Fruit fly (Drosophila melanogaster) whole organism, embryonic: ENCODE results near the gene CG13720.

Source experiments
- Bteb2 ChIP-seq: fragments of 200-800 bp; sonication (Bioruptor generic); optimal IDR thresholded peaks from 2 replicates; lab custom pipeline; 2016; ENCODE audit warnings: missing biosample characterization, missing genetic modification characterization
- CG11085 ChIP-seq: fragments of 200-800 bp; sonication (Bioruptor generic); IDR thresholded peaks from 2 replicates; pipeline ENCODE4 v1.3.6; 2022; ENCODE audit warnings: missing biosample characterization, missing genetic modification characterization
- CG11247 ChIP-seq: fragments of 200-800 bp; sonication (Bioruptor generic); IDR thresholded peaks from 2 replicates; pipeline ENCODE4 v1.3.6; 2022; ENCODE audit warnings: missing biosample characterization, missing genetic modification characterization
- CG11560 ChIP-seq: fragments of 200-800 bp; sonication (Bioruptor generic); IDR thresholded peaks from 3 replicates; pipeline ENCODE4 v1.3.6; 2022; ENCODE audit warnings: missing biosample characterization, missing genetic modification characterization
- CG12071 ChIP-seq: fragments of 200-800 bp; sonication (Bioruptor generic); optimal IDR thresholded peaks from 3 replicates; lab custom pipeline; 2018; ENCODE audit warnings: missing biosample characterization, mild to moderate bottlenecking, missing genetic modification characterization
- CG12104 ChIP-seq: fragments of 200-800 bp; sonication (Bioruptor generic); optimal IDR thresholded peaks from 3 replicates; lab custom pipeline; 2016; ENCODE audit warnings: missing biosample characterization, missing genetic modification characterization
- CG14441 ChIP-seq: fragments of 200-800 bp; sonication (Bioruptor generic); IDR thresholded peaks from 2 replicates; pipeline ENCODE4 v1.3.6; 2022; ENCODE audit warnings: missing biosample characterization, missing genetic modification characterization
- CG15269 ChIP-seq: fragments of 200-800 bp; sonication (Bioruptor generic); optimal IDR thresholded peaks from 2 replicates; lab custom pipeline; 2018; ENCODE audit warnings: missing biosample characterization, mild to moderate bottlenecking, missing genetic modification characterization, moderate library complexity
- CG16815 ChIP-seq: fragments of 200-800 bp; sonication (Bioruptor generic); optimal IDR thresholded peaks from 3 replicates; lab custom pipeline; 2017; ENCODE audit warnings: missing biosample characterization, mild to moderate bottlenecking, missing genetic modification characterization
- CG16863 ChIP-seq: fragments of 200-800 bp; sonication (Bioruptor generic); optimal IDR thresholded peaks from 3 replicates; lab custom pipeline; 2016; ENCODE audit warnings: missing biosample characterization, missing genetic modification characterization
- CG17385 ChIP-seq: fragments of 200-800 bp; sonication (Bioruptor generic); optimal IDR thresholded peaks from 3 replicates; lab custom pipeline; 2018; ENCODE audit warnings: missing biosample characterization, mild to moderate bottlenecking, missing genetic modification characterization
- CG17568 ChIP-seq: fragments of 200-800 bp; sonication (Bioruptor generic); optimal IDR thresholded peaks from 2 replicates; lab custom pipeline; 2018; ENCODE audit warnings: missing biosample characterization, mild to moderate bottlenecking, missing genetic modification characterization, moderate library complexity
- CG17802 ChIP-seq: fragments of 200-800 bp; sonication (Bioruptor generic); optimal IDR thresholded peaks from 2 replicates; lab custom pipeline; 2018; ENCODE audit warnings: missing biosample characterization, mild to moderate bottlenecking, missing genetic modification characterization, moderate library complexity
- CG18764 ChIP-seq: fragments of 200-800 bp; sonication (Bioruptor generic); optimal IDR thresholded peaks from 3 replicates; lab custom pipeline; 2016; ENCODE audit warnings: missing biosample characterization, missing genetic modification characterization
- CG34376 ChIP-seq: fragments of 200-800 bp; sonication (Bioruptor generic); optimal IDR thresholded peaks from 2 replicates; lab custom pipeline; 2018; ENCODE audit warnings: missing biosample characterization, mild to moderate bottlenecking, missing genetic modification characterization
- CG34422 ChIP-seq: fragments of 200-800 bp; sonication (Bioruptor generic); IDR thresholded peaks from 3 replicates; pipeline ENCODE4 v1.3.6; 2022; ENCODE audit warnings: missing biosample characterization, missing genetic modification characterization
- CG3838 ChIP-seq: fragments of 200-800 bp; sonication (Bioruptor generic); optimal IDR thresholded peaks from 3 replicates; lab custom pipeline; 2016; ENCODE audit warnings: missing biosample characterization, missing genetic modification characterization
- CG4424 ChIP-seq: fragments of 200-800 bp; sonication (Bioruptor generic); optimal IDR thresholded peaks from 3 replicates; lab custom pipeline; 2016; ENCODE audit warnings: missing biosample characterization, missing genetic modification characterization
- CG7963 ChIP-seq: fragments of 200-800 bp; sonication (Bioruptor generic); IDR thresholded peaks from 3 replicates; pipeline ENCODE4 v1.3.6; 2022; ENCODE audit warnings: missing biosample characterization, missing genetic modification characterization; ENCODE audit not compliant: partially characterized antibody
- CG9797 ChIP-seq: fragments of 200-800 bp; sonication (Bioruptor generic); optimal IDR thresholded peaks from 3 replicates; lab custom pipeline; 2018; ENCODE audit warnings: missing biosample characterization, mild to moderate bottlenecking, missing genetic modification characterization
- D ChIP-seq, 2 experiments: fragments of 200-800 bp in 1 of 2; fragments of >200 bp in 1 of 2; sonication (Bioruptor generic) in 1 of 2; optimal IDR thresholded peaks; 2 replicates in 1 of 2; 3 replicates in 1 of 2; lab custom pipeline; 2017; ENCODE audit warnings: mild to moderate bottlenecking in 1 of 2, missing biosample characterization in 1 of 2, missing genetic modification characterization in 1 of 2, missing genetic modification reagents in 1 of 2
- HLH54F ChIP-seq: fragments of 200-800 bp; sonication (Bioruptor generic); optimal IDR thresholded peaks from 3 replicates; lab custom pipeline; 2016; ENCODE audit warnings: missing biosample characterization, missing genetic modification characterization
- Hmx ChIP-seq: fragments of 200-800 bp; sonication (Bioruptor generic); optimal IDR thresholded peaks from 2 replicates; lab custom pipeline; 2016; ENCODE audit warnings: missing biosample characterization, missing genetic modification characterization
- Jarid2 ChIP-seq: fragments of 200-800 bp; sonication (Bioruptor generic); optimal IDR thresholded peaks from 3 replicates; lab custom pipeline; 2017; ENCODE audit warnings: mild to moderate bottlenecking, missing biosample characterization, missing genetic modification reagents, missing genetic modification characterization
- Kr ChIP-seq: fragments of 200-800 bp; sonication (Bioruptor generic); optimal IDR thresholded peaks from 2 replicates; lab custom pipeline; 2017; ENCODE audit warnings: missing biosample characterization, mild to moderate bottlenecking, missing genetic modification characterization
- NC2α ChIP-seq: fragments of 200-800 bp; sonication (Bioruptor generic); optimal IDR thresholded peaks from 2 replicates; lab custom pipeline; 2016; ENCODE audit warnings: missing biosample characterization, missing genetic modification characterization
- Optix ChIP-seq: fragments of 200-800 bp; sonication (Bioruptor generic); IDR thresholded peaks from 3 replicates; pipeline ENCODE4 v1.3.6; 2022; ENCODE audit warnings: missing biosample characterization, missing genetic modification characterization
- PHDP ChIP-seq: fragments of 200-800 bp; sonication (Bioruptor generic); optimal IDR thresholded peaks from 3 replicates; lab custom pipeline; 2018; ENCODE audit warnings: missing biosample characterization, mild to moderate bottlenecking, missing genetic modification characterization, moderate library complexity
- Sin3A ChIP-seq: fragments of >200 bp; optimal IDR thresholded peaks from 2 replicates; lab custom pipeline; 2018
- Six4 ChIP-seq: fragments of 200-800 bp; sonication (Bioruptor generic); optimal IDR thresholded peaks from 2 replicates; lab custom pipeline; 2016; ENCODE audit warnings: missing biosample characterization, missing genetic modification characterization
- Xrp1 ChIP-seq: fragments of 200-800 bp; sonication (Bioruptor generic); IDR thresholded peaks from 2 replicates; pipeline ENCODE4 v1.3.6; 2022; ENCODE audit warnings: missing biosample characterization, missing genetic modification characterization
- abd-A ChIP-seq: fragments of 200-800 bp; sonication (Bioruptor generic); optimal IDR thresholded peaks from 3 replicates; lab custom pipeline; 2019; ENCODE audit warnings: missing biosample characterization, mild to moderate bottlenecking, missing genetic modification characterization, moderate library complexity
- az2 ChIP-seq: fragments of 200-800 bp; sonication (Bioruptor generic); optimal IDR thresholded peaks from 3 replicates; lab custom pipeline; 2016; ENCODE audit warnings: missing biosample characterization, missing genetic modification characterization
- bcd ChIP-seq: fragments of 200-800 bp; sonication (Bioruptor generic); optimal IDR thresholded peaks from 2 replicates; lab custom pipeline; 2017; ENCODE audit warnings: missing biosample characterization, mild to moderate bottlenecking, missing genetic modification characterization
- corto ChIP-seq: fragments of 200-800 bp; sonication (Bioruptor generic); optimal IDR thresholded peaks from 2 replicates; lab custom pipeline; 2016; ENCODE audit warnings: missing biosample characterization, mild to moderate bottlenecking, missing genetic modification characterization, moderate library complexity
- ems ChIP-seq: fragments of 200-800 bp; sonication (Bioruptor generic); optimal IDR thresholded peaks from 3 replicates; lab custom pipeline; 2016; ENCODE audit warnings: missing biosample characterization, missing genetic modification characterization
- fd3F ChIP-seq: fragments of 200-800 bp; sonication (Bioruptor generic); optimal IDR thresholded peaks from 2 replicates; lab custom pipeline; 2018; ENCODE audit warnings: missing biosample characterization, mild to moderate bottlenecking, missing genetic modification characterization, moderate library complexity
- gce ChIP-seq: fragments of 200-800 bp; sonication (Bioruptor generic); IDR thresholded peaks from 3 replicates; pipeline ENCODE4 v1.3.6; 2022; ENCODE audit warnings: missing biosample characterization, missing genetic modification characterization
- gsb-n ChIP-seq: fragments of 200-800 bp; sonication (Bioruptor generic); optimal IDR thresholded peaks from 3 replicates; lab custom pipeline; 2018; ENCODE audit warnings: missing biosample characterization, mild to moderate bottlenecking, missing genetic modification characterization
- hth ChIP-seq: fragments of >200 bp; optimal IDR thresholded peaks from 2 replicates; lab custom pipeline; 2017; ENCODE audit warnings: inconsistent platforms
- ken ChIP-seq: fragments of 200-800 bp; sonication (Bioruptor generic); IDR thresholded peaks from 3 replicates; pipeline ENCODE4 v1.3.6; 2022; ENCODE audit warnings: missing biosample characterization, missing genetic modification characterization
- lbe ChIP-seq: fragments of 200-800 bp; sonication (Bioruptor generic); optimal IDR thresholded peaks from 2 replicates; lab custom pipeline; 2016; ENCODE audit warnings: missing biosample characterization, mild to moderate bottlenecking, missing genetic modification characterization
- maf-S ChIP-seq: fragments of 200-800 bp; sonication (Bioruptor generic); optimal IDR thresholded peaks from 2 replicates; lab custom pipeline; 2016; ENCODE audit warnings: missing biosample characterization, missing genetic modification characterization
- nmo ChIP-seq: fragments of 200-800 bp; sonication (Bioruptor generic); optimal IDR thresholded peaks from 2 replicates; lab custom pipeline; 2018; ENCODE audit warnings: missing biosample characterization, mild to moderate bottlenecking, missing genetic modification characterization, moderate library complexity
- onecut ChIP-seq: fragments of 200-800 bp; sonication (Bioruptor generic); IDR thresholded peaks from 2 replicates; pipeline ENCODE4 v1.3.6; 2022; ENCODE audit warnings: missing biosample characterization, missing genetic modification characterization
- pan ChIP-seq, 4 experiments: fragments of >200 bp in 3 of 4; fragments of 200-800 bp in 1 of 4; sonication (Bioruptor generic) in 1 of 4; optimal IDR thresholded peaks in 3 of 4; IDR thresholded peaks in 1 of 4; 2 replicates each; pipeline versions ENCODE4 v1.3.6 to Lab custom; 2017 to 2022; ENCODE audit warnings: missing biosample characterization in 2 of 4, missing genetic modification characterization in 2 of 4, mixed read lengths in 1 of 4
- ranshi ChIP-seq: fragments of 200-800 bp; sonication (Bioruptor generic); IDR thresholded peaks from 2 replicates; pipeline ENCODE4 v1.3.6; 2022; ENCODE audit warnings: missing biosample characterization, missing genetic modification characterization
- so ChIP-seq: fragments of 200-800 bp; sonication (Bioruptor generic); IDR thresholded peaks from 3 replicates; pipeline ENCODE4 v1.3.6; 2022; ENCODE audit warnings: missing biosample characterization, missing genetic modification characterization
- sr ChIP-seq: fragments of 200-800 bp; sonication (Bioruptor generic); IDR thresholded peaks from 3 replicates; pipeline ENCODE4 v1.3.6; 2022; ENCODE audit warnings: missing biosample characterization, missing genetic modification characterization
- zf30C ChIP-seq: fragments of 200-800 bp; sonication (Bioruptor generic); optimal IDR thresholded peaks from 3 replicates; lab custom pipeline; 2018; ENCODE audit warnings: missing biosample characterization, mild to moderate bottlenecking, missing genetic modification characterization

CG13720 gene

DNA sequence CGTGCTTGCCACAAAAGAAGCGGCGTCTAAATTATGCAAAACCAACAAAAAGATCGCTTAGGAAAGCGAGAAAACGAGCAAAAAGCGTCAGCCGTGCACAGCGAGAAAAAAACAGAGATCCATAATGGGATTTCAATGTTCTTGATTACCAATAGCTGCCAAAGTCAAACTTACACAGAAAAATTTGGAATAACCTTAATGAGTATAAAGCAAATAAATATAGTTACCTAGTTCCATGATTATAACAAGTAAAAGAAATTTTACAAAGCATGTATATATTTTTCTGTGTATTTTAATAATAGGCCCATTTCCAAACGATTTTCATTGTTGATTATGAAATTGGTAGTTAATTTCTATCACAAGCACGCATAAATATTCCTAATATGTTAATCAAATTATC lies 33.6 kb upstream of the CG13720 start (continued):
- TF ChIP-seq CG12071 (no peak), CG17568 (no peak), pan (optimal IDR thresholded peaks at IDR 0.05; lab: Kevin White, UChicago) (no peak), pan (GFP tag; optimal IDR thresholded peaks at IDR 0.05 in 1 of 2, IDR thresholded peaks at IDR 0.05 in 1 of 2) (peak in 1 of 2 experiments; percentile 50), Xrp1 (GFP tag; lab: Robert Waterston, UW) (peak; percentile 37; the same call in 1 of the 2 replicates), CG9797 (GFP tag; lab: Kevin White, UChicago) (no peak), maf-S (GFP tag; lab: Kevin White, UChicago) (no peak), CG12104 (GFP tag; lab: Kevin White, UChicago) (peak; percentile 11), gce (GFP tag; lab: Robert Waterston, UW) (peak; percentile 73; the same call in 2 of the 3 replicates), Bteb2 (GFP tag; lab: Kevin White, UChicago) (no peak), zf30C (GFP tag; lab: Kevin White, UChicago) (no peak), ems (no peak), NC2α (GFP tag; lab: Kevin White, UChicago) (no peak), D (optimal IDR thresholded peaks at IDR 0.05; lab: Kevin White, UChicago) (no peak), D (GFP tag; optimal IDR thresholded peaks at IDR 0.05; lab: Kevin White, UChicago) (peak; percentile 47), onecut (GFP tag; lab: Robert Waterston, UW) (no peak), abd-A (tag; lab: Kevin White, UChicago) (peak; percentile 71), CG15269 (peak; percentile 53), az2 (GFP tag; lab: Kevin White, UChicago) (no peak), ken (GFP tag; lab: Robert Waterston, UW) (peak; percentile 48; the same call in 1 of the 3 replicates), fd3F (no peak), bcd (GFP tag; lab: Kevin White, UChicago) (peak; percentile 31), CG17802 (tag; lab: Kevin White, UChicago) (no peak), Kr (GFP tag; lab: Kevin White, UChicago) (no peak), CG16815 (GFP tag; lab: Kevin White, UChicago) (no peak), sr (GFP tag; lab: Robert Waterston, UW) (no peak), CG11560 (tag; lab: Robert Waterston, UW) (no peak), CG11247 (GFP tag; lab: Robert Waterston, UW) (no peak), PHDP (peak; percentile 38), Optix (GFP tag; lab: Robert Waterston, UW) (no peak), gsb-n (no peak), lbe (no peak), corto (GFP tag; lab: Kevin White, UChicago) (no peak), Jarid2 (no peak), CG11085 (GFP tag; lab: Robert Waterston, UW) (no peak), CG4424 (GFP tag; lab: Kevin White, UChicago) (peak; percentile 7), hth (lab: Kevin White, UChicago) (no peak), CG34422 (no peak), Sin3A (no peak), CG14441 (GFP tag; lab: Robert Waterston, UW) (peak; percentile 69), CG7963 (GFP tag; lab: Robert Waterston, UW) (no peak), nmo (GFP tag; lab: Kevin White, UChicago) (peak; percentile 46), CG17385 (GFP tag; lab: Kevin White, UChicago) (peak; percentile 5), HLH54F (GFP tag; lab: Kevin White, UChicago) (no peak), CG16863 (GFP tag; lab: Kevin White, UChicago) (no peak), CG18764 (no peak), CG34376 (GFP tag; lab: Kevin White, UChicago) (no peak), Six4 (GFP tag; lab: Kevin White, UChicago) (no peak), ranshi (0 out of 2 replicates have a peak, but pooled peaks have one; percentile 9), so (GFP tag; lab: Robert Waterston, UW) (no peak), CG3838 (GFP tag; lab: Kevin White, UChicago) (no peak), Hmx (GFP tag; lab: Kevin White, UChicago) (no peak)
